Worm (Caenorhabditis elegans) whole organism, L4/young adult: ENCODE results near the gene B0228.1.

Source experiments
- W03F9.2 ChIP-seq: fragments of 150-350 bp; optimal IDR thresholded peaks from 2 replicates; lab custom pipeline; 2014; ENCODE audit warnings: missing biosample characterization, missing genetic modification characterization
- dao-5 ChIP-seq: sonication (generic microtip); optimal IDR thresholded peaks from 2 replicates; lab custom pipeline; 2016; ENCODE audit warnings: missing genotype, missing genetic modification characterization, moderate library complexity, missing compliant biosample characterization
- him-1 ChIP-seq: sonication (generic microtip); optimal IDR thresholded peaks from 2 replicates; lab custom pipeline; 2016; ENCODE audit warnings: missing genotype, missing genetic modification reagents, missing genetic modification characterization, missing compliant biosample characterization

DNA sequence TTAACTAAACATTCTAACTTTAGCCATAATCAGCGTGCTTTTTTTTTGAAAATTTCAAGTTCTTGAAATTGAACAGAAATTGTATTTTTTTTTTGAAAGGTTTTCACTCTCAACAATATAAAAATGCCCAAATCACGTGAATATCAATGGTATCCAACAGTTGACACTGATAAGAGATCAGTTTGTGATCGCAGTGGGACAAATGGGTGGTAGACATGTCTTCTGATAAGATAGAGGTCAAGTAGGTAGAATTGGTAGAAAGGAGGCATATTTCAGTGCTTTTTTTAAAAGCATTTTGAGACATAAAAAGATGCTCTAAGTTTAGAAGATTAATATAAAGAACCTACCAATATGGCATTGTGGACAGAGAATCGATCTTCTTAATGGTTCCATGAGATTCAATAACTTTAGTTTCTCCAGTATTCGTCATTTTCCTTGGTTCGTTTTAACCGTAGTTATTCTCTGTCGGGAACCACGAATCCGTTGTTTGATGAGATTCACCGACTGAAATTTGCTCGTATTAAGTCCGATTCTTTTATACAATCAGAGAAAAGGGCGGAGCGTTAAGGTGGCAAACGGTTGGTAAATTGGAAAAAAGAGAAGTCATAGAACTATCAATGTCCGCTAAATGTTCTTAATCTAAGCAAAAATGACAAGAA is 22.3 kb downstream of the B0228.1 start, which contains the start of gene mthf-1:
- TF ChIP-seq W03F9.2 (tag; lab: Kevin White, UChicago): no peak
- TF ChIP-seq him-1 (tag; lab: Kevin White, UChicago): no peak
- TF ChIP-seq dao-5 (tag; lab: Kevin White, UChicago): no peak
